Fruit fly (Drosophila melanogaster) whole organism, pupa: Measurements from ENCODE around the gene CG6785.
A peak's percentile ranks its signal among the peaks of the same experiment; 100 is the strongest.

Experiments
- CG10348 ChIP-seq: fragments of 200-800 bp; sonication (Bioruptor generic); IDR thresholded peaks from 2 replicates; pipeline ENCODE4 v1.3.6; 2022; ENCODE audit warnings: missing biosample characterization, missing genetic modification characterization
- CG13204 ChIP-seq: fragments of 200-800 bp; sonication (Bioruptor generic); optimal IDR thresholded peaks from 2 replicates; lab custom pipeline; 2018; ENCODE audit warnings: missing biosample characterization, mild to moderate bottlenecking, missing genetic modification characterization, moderate library complexity
- CG14655 ChIP-seq: fragments of 200-800 bp; sonication (Bioruptor generic); optimal IDR thresholded peaks from 3 replicates; lab custom pipeline; 2017; ENCODE audit warnings: mild to moderate bottlenecking, missing biosample characterization, missing genetic modification reagents, missing genetic modification characterization
- CG15710 ChIP-seq: fragments of 200-800 bp; sonication (Bioruptor generic); optimal IDR thresholded peaks from 2 replicates; lab custom pipeline; 2018; ENCODE audit warnings: missing biosample characterization, mild to moderate bottlenecking, missing genetic modification characterization, moderate library complexity
- CG17806 ChIP-seq: fragments of 200-800 bp; sonication (Bioruptor generic); optimal IDR thresholded peaks from 2 replicates; lab custom pipeline; 2018; ENCODE audit warnings: missing biosample characterization, mild to moderate bottlenecking, missing genetic modification characterization, moderate library complexity
- CG8159 ChIP-seq: fragments of 200-800 bp; sonication (Bioruptor generic); optimal IDR thresholded peaks from 3 replicates; lab custom pipeline; 2018; ENCODE audit warnings: missing biosample characterization, mild to moderate bottlenecking, missing genetic modification characterization, moderate library complexity
- EcR ChIP-seq: fragments of 200-800 bp; sonication (Bioruptor generic); optimal IDR thresholded peaks from 3 replicates; lab custom pipeline; 2019; ENCODE audit warnings: missing biosample characterization, missing genetic modification characterization, mild to moderate bottlenecking, moderate library complexity, missing genetic modification reagents
- rn ChIP-seq: fragments of 200-800 bp; sonication (Bioruptor generic); IDR thresholded peaks from 2 replicates; pipeline ENCODE4 v1.3.6; 2022; ENCODE audit warnings: missing biosample characterization, missing genetic modification characterization

DNA sequence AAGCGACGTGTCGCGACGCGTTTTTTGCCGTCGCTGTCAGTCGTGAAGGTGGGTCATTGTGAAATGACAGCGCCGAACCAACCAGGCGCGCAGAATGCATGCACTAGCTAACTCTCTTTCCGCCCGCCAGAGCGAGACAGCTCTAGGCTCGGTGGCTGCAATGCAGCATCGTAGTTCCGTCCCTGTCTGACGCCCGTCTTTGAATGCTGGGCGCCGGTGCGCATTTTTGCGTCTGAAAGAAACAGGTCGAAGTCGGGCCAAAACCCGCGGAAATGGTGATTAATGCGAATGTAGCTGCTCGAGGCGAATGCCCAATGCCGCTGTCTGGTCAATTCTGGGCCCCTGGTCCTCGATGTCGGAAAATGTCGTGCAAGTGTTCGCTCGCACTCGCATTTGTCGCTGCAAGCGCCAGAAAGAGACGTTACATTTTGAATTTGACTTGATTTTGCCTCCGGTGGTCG is 37.6 kb downstream of the CG6785 start:
- TF ChIP-seq CG14655 (GFP tag; lab: Kevin White, UChicago) (peak; percentile 70), CG10348 (GFP tag; lab: Robert Waterston, UW) (no peak), rn (GFP tag; lab: Robert Waterston, UW) (no peak), CG17806 (tag; lab: Kevin White, UChicago) (peak; percentile 27), CG15710 (tag; lab: Kevin White, UChicago) (peak; percentile 53), CG13204 (GFP tag; lab: Kevin White, UChicago) (peak; percentile 97), EcR (GFP tag; lab: Kevin White, UChicago) (peak; percentile 98), CG8159 (tag; lab: Kevin White, UChicago) (peak; percentile 36)
